Fruit fly (Drosophila melanogaster) whole organism, prepupa: ENCODE measurements around the gene CG14259.

Experiments used
- Blimp-1 ChIP-seq: fragments of 200-800 bp; sonication (Bioruptor generic); optimal IDR thresholded peaks from 3 replicates; lab custom pipeline; 2017; ENCODE audit warnings: missing biosample characterization, missing genetic modification characterization, mild to moderate bottlenecking, moderate library complexity, missing genetic modification reagents
- CG10631 ChIP-seq: fragments of 200-800 bp; sonication (Bioruptor generic); optimal IDR thresholded peaks from 2 replicates; lab custom pipeline; 2016; ENCODE audit warnings: missing biosample characterization, missing genetic modification characterization
- CG31627 ChIP-seq: fragments of 200-800 bp; sonication (Bioruptor generic); optimal IDR thresholded peaks from 3 replicates; lab custom pipeline; 2016; ENCODE audit warnings: missing biosample characterization, missing genetic modification characterization
- Eip78C ChIP-seq: fragments of 200-800 bp; sonication (Bioruptor generic); peaks from one replicate; lab custom pipeline; 2016; ENCODE audit warnings: missing biosample characterization, missing genetic modification characterization
- eg ChIP-seq: fragments of 200-800 bp; sonication (Bioruptor generic); IDR thresholded peaks from 3 replicates; pipeline ENCODE4 v1.3.6; 2022; ENCODE audit warnings: missing biosample characterization, missing genetic modification characterization
- esn ChIP-seq: fragments of 200-800 bp; sonication (Bioruptor generic); optimal IDR thresholded peaks from 2 replicates; lab custom pipeline; 2016; ENCODE audit warnings: missing biosample characterization, mild to moderate bottlenecking, missing genetic modification characterization, moderate library complexity
- pdm3 ChIP-seq: fragments of 200-800 bp; sonication (Bioruptor generic); optimal IDR thresholded peaks from 3 replicates; lab custom pipeline; 2016; ENCODE audit warnings: missing biosample characterization, missing genetic modification characterization
- topi ChIP-seq: fragments of 200-800 bp; sonication (Bioruptor generic); optimal IDR thresholded peaks from 3 replicates; lab custom pipeline; 2016; ENCODE audit warnings: missing biosample characterization, missing genetic modification characterization

- TF ChIP-seq Eip78C (GFP tag; lab: Kevin White, UChicago) (peak; percentile 18), esn (GFP tag; lab: Kevin White, UChicago) (no peak), eg (GFP tag; lab: Robert Waterston, UW) (no peak), pdm3 (GFP tag; lab: Kevin White, UChicago) (no peak), CG31627 (no peak), Blimp-1 (GFP tag; lab: Kevin White, UChicago) (no peak), CG10631 (GFP tag; lab: Kevin White, UChicago) (no peak), topi (GFP tag; lab: Kevin White, UChicago) (no peak)
These were observed 6.8 kb upstream of the CG14259 start, which contains the start of gene Cpr97Ea for dm6 chr3R:27087549-27087948.
